Fruit fly (Drosophila melanogaster) whole organism, pupa: ENCODE results near the gene CG32373.

Experiments
- CG14655 ChIP-seq: fragments of 200-800 bp; sonication (Bioruptor generic); optimal IDR thresholded peaks from 3 replicates; lab custom pipeline; 2017; ENCODE audit warnings: mild to moderate bottlenecking, missing biosample characterization, missing genetic modification reagents, missing genetic modification characterization
- rn ChIP-seq: fragments of 200-800 bp; sonication (Bioruptor generic); IDR thresholded peaks from 2 replicates; pipeline ENCODE4 v1.3.6; 2022; ENCODE audit warnings: missing biosample characterization, missing genetic modification characterization

DNA sequence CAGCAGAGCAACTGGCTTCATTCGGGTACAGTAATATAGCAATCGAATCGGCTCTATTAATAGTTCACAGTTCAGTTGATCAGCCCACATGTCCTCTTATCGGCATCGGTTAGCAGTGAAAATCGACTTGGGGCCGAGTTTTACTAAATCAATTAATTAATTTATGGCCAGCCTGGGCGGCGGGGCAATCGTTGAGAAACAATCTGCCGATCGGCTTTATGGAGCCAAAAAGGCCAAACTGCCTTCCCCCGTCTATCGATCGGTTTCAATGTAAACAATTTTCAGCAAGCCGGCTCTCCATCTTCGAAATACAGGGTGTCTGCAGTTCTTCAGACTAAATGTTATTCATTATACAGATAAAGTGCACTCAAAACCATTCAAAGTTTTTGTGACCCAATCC lies 16.7 kb upstream of the CG32373 start:
- TF ChIP-seq rn (GFP tag; lab: Robert Waterston, UW) (no peak), CG14655 (GFP tag; lab: Kevin White, UChicago) (no peak)
